Fruit fly (Drosophila melanogaster) whole organism, embryonic: ENCODE results near the gene Strip.

Experiments used
- Abd-B ChIP-seq: fragments of 200-800 bp; sonication (Bioruptor generic); optimal IDR thresholded peaks from 2 replicates; lab custom pipeline; 2018; ENCODE audit warnings: missing biosample characterization, mild to moderate bottlenecking, missing genetic modification characterization, moderate library complexity
- CG10209 ChIP-seq: fragments of 200-800 bp; sonication (Bioruptor generic); optimal IDR thresholded peaks from 3 replicates; lab custom pipeline; 2017; ENCODE audit warnings: missing biosample characterization, mild to moderate bottlenecking, missing genetic modification characterization, missing genetic modification reagents
- CG10431 ChIP-seq: fragments of 200-800 bp; sonication (Bioruptor generic); optimal IDR thresholded peaks from 3 replicates; lab custom pipeline; 2018; ENCODE audit warnings: missing biosample characterization, mild to moderate bottlenecking, missing genetic modification characterization
- CG11695 ChIP-seq: fragments of 200-800 bp; sonication (Bioruptor generic); IDR thresholded peaks from 3 replicates; pipeline ENCODE4 v1.3.6; 2022; ENCODE audit warnings: missing biosample characterization, missing genetic modification characterization
- CG12071 ChIP-seq: fragments of 200-800 bp; sonication (Bioruptor generic); optimal IDR thresholded peaks from 3 replicates; lab custom pipeline; 2018; ENCODE audit warnings: missing biosample characterization, mild to moderate bottlenecking, missing genetic modification characterization
- CG13123 ChIP-seq: fragments of 200-800 bp; sonication (Bioruptor generic); optimal IDR thresholded peaks from 2 replicates; lab custom pipeline; 2016; ENCODE audit warnings: missing biosample characterization, missing genetic modification characterization
- CG16779 ChIP-seq: fragments of 200-800 bp; sonication (Bioruptor generic); IDR thresholded peaks from 2 replicates; pipeline ENCODE4 v1.3.6; 2022; ENCODE audit warnings: missing biosample characterization, missing genetic modification characterization
- CG17361 ChIP-seq: fragments of 200-800 bp; sonication (Bioruptor generic); IDR thresholded peaks from 3 replicates; pipeline ENCODE4 v1.3.6; 2022; ENCODE audit warnings: missing biosample characterization, missing genetic modification characterization
- CG3407 ChIP-seq: fragments of 200-800 bp; sonication (Bioruptor generic); optimal IDR thresholded peaks from 2 replicates; lab custom pipeline; 2018; ENCODE audit warnings: missing biosample characterization, mild to moderate bottlenecking, missing genetic modification characterization
- CG34422 ChIP-seq: fragments of 200-800 bp; sonication (Bioruptor generic); IDR thresholded peaks from 3 replicates; pipeline ENCODE4 v1.3.6; 2022; ENCODE audit warnings: missing biosample characterization, missing genetic modification characterization
- CG3847 ChIP-seq: fragments of 200-800 bp; sonication (Bioruptor generic); IDR thresholded peaks from 2 replicates; pipeline ENCODE4 v1.3.6; 2022; ENCODE audit warnings: missing biosample characterization, missing genetic modification characterization
- CG42726 ChIP-seq: fragments of 200-800 bp; sonication (Bioruptor generic); IDR thresholded peaks from 2 replicates; pipeline ENCODE4 v1.3.6; 2022; ENCODE audit warnings: missing biosample characterization, missing genetic modification characterization; ENCODE audit not compliant: partially characterized antibody
- CG4282 ChIP-seq: fragments of 200-800 bp; sonication (Bioruptor generic); optimal IDR thresholded peaks from 2 replicates; lab custom pipeline; 2016; ENCODE audit warnings: missing biosample characterization, missing genetic modification characterization
- CG4730 ChIP-seq: fragments of 200-800 bp; sonication (Bioruptor generic); IDR thresholded peaks from 2 replicates; pipeline ENCODE4 v1.3.6; 2022; ENCODE audit warnings: missing biosample characterization, missing genetic modification characterization
- CG5245 ChIP-seq: fragments of 200-800 bp; sonication (Bioruptor generic); optimal IDR thresholded peaks from 3 replicates; lab custom pipeline; 2016; ENCODE audit warnings: missing biosample characterization, missing genetic modification characterization
- CG6683 ChIP-seq: fragments of 200-800 bp; sonication (Bioruptor generic); optimal IDR thresholded peaks from 2 replicates; lab custom pipeline; 2017; ENCODE audit warnings: missing biosample characterization, mild to moderate bottlenecking, missing genetic modification characterization, missing genetic modification reagents
- CG6689 ChIP-seq: fragments of 200-800 bp; sonication (Bioruptor generic); IDR thresholded peaks from 2 replicates; pipeline ENCODE4 v1.3.6; 2022; ENCODE audit warnings: missing biosample characterization, missing genetic modification characterization
- CG6791 ChIP-seq: fragments of 200-800 bp; sonication (Bioruptor generic); IDR thresholded peaks from 3 replicates; pipeline ENCODE4 v1.3.6; 2022; ENCODE audit warnings: missing biosample characterization, missing genetic modification characterization; ENCODE audit not compliant: partially characterized antibody
- CG8478 ChIP-seq: fragments of >200 bp; optimal IDR thresholded peaks from 2 replicates; lab custom pipeline; 2018
- CG9215 ChIP-seq: fragments of 200-800 bp; sonication (Bioruptor generic); IDR thresholded peaks from 2 replicates; pipeline ENCODE4 v1.3.6; 2022; ENCODE audit warnings: missing biosample characterization, missing genetic modification characterization
- Camta ChIP-seq: fragments of 200-800 bp; sonication (Bioruptor generic); optimal IDR thresholded peaks from 2 replicates; lab custom pipeline; 2016; ENCODE audit warnings: missing biosample characterization, missing genetic modification characterization
- Chrac-16 ChIP-seq: fragments of 200-800 bp; sonication (Bioruptor generic); optimal IDR thresholded peaks from 3 replicates; lab custom pipeline; 2016; ENCODE audit warnings: missing biosample characterization, missing genetic modification characterization
- CkIIα-i1 ChIP-seq: fragments of 200-800 bp; sonication (Bioruptor generic); IDR thresholded peaks from 2 replicates; pipeline ENCODE4 v1.3.6; 2022; ENCODE audit warnings: missing biosample characterization, missing genetic modification characterization
- Ets65A ChIP-seq: fragments of 200-800 bp; sonication (Bioruptor generic); peaks from one replicate; lab custom pipeline; 2016; ENCODE audit warnings: missing biosample characterization, missing genetic modification characterization
- Med ChIP-seq: fragments of 200-800 bp; sonication (Bioruptor generic); peaks from one replicate; lab custom pipeline; 2016; ENCODE audit warnings: missing biosample characterization, missing genetic modification characterization, mild to moderate bottlenecking, inconsistent platforms, moderate library complexity
- Nf-YB ChIP-seq: fragments of 200-800 bp; sonication (Bioruptor generic); optimal IDR thresholded peaks from 3 replicates; lab custom pipeline; 2019; ENCODE audit warnings: missing biosample characterization, mild to moderate bottlenecking, missing genetic modification characterization, moderate library complexity
- Vsx1 ChIP-seq: fragments of 200-800 bp; sonication (Bioruptor generic); optimal IDR thresholded peaks from 2 replicates; lab custom pipeline; 2017; ENCODE audit warnings: missing biosample characterization, mild to moderate bottlenecking, missing genetic modification characterization, missing genetic modification reagents
- ash1 ChIP-seq: fragments of 200-800 bp; sonication (Bioruptor generic); optimal IDR thresholded peaks from 2 replicates; lab custom pipeline; 2018; ENCODE audit warnings: missing biosample characterization, mild to moderate bottlenecking, missing genetic modification characterization
- cad ChIP-seq: fragments of >200 bp; optimal IDR thresholded peaks from 2 replicates; lab custom pipeline; 2017; ENCODE audit warnings: missing biosample characterization, missing genetic modification characterization
- cg ChIP-seq: fragments of 200-800 bp; sonication (Bioruptor generic); optimal IDR thresholded peaks from 3 replicates; lab custom pipeline; 2019; ENCODE audit warnings: missing biosample characterization, mild to moderate bottlenecking, missing genetic modification characterization, moderate library complexity
- chinmo ChIP-seq: fragments of 200-800 bp; sonication (Bioruptor generic); IDR thresholded peaks from 4 replicates; pipeline ENCODE4 v1.3.6; 2022; ENCODE audit warnings: missing biosample characterization, missing genetic modification characterization; ENCODE audit not compliant: partially characterized antibody
- chm ChIP-seq: fragments of 200-800 bp; sonication (Bioruptor generic); IDR thresholded peaks from 2 replicates; pipeline ENCODE4 v1.3.6; 2022; ENCODE audit warnings: missing biosample characterization, missing genetic modification characterization
- dysf ChIP-seq: fragments of 200-800 bp; sonication (Bioruptor generic); IDR thresholded peaks from 3 replicates; pipeline ENCODE4 v1.3.6; 2022; ENCODE audit warnings: missing biosample characterization, missing genetic modification characterization
- gfzf ChIP-seq: fragments of 200-800 bp; sonication (Bioruptor generic); optimal IDR thresholded peaks from 2 replicates; lab custom pipeline; 2016; ENCODE audit warnings: missing biosample characterization, mild to moderate bottlenecking, missing genetic modification characterization, moderate library complexity
- grn ChIP-seq: fragments of 200-800 bp; sonication (Bioruptor generic); optimal IDR thresholded peaks from 3 replicates; lab custom pipeline; 2017; ENCODE audit warnings: missing biosample characterization, missing genetic modification characterization
- gro ChIP-seq: fragments of 200-800 bp; sonication (Bioruptor generic); optimal IDR thresholded peaks from 2 replicates; lab custom pipeline; 2016; ENCODE audit warnings: missing biosample characterization, missing genetic modification characterization
- kni ChIP-seq: fragments of 200-800 bp; sonication (Bioruptor generic); optimal IDR thresholded peaks from 3 replicates; lab custom pipeline; 2017; ENCODE audit warnings: mild to moderate bottlenecking, missing biosample characterization, missing genetic modification reagents, missing genetic modification characterization
- knrl ChIP-seq: fragments of 200-800 bp; sonication (Bioruptor generic); IDR thresholded peaks from 3 replicates; pipeline ENCODE4 v1.3.6; 2022; ENCODE audit warnings: missing biosample characterization, missing genetic modification characterization; ENCODE audit not compliant: partially characterized antibody
- nerfin-1 ChIP-seq: fragments of 200-800 bp; sonication (Bioruptor generic); optimal IDR thresholded peaks from 3 replicates; lab custom pipeline; 2019; ENCODE audit warnings: missing biosample characterization, mild to moderate bottlenecking, missing genetic modification characterization, moderate library complexity
- psq ChIP-seq: fragments of 200-800 bp; sonication (Bioruptor generic); optimal IDR thresholded peaks from 2 replicates; lab custom pipeline; 2017; ENCODE audit warnings: missing biosample characterization, missing genetic modification characterization
- row ChIP-seq: fragments of 200-800 bp; sonication (Bioruptor generic); IDR thresholded peaks from 3 replicates; pipeline ENCODE4 v1.3.6; 2022; ENCODE audit warnings: missing biosample characterization, missing genetic modification characterization
- so ChIP-seq: fragments of 200-800 bp; sonication (Bioruptor generic); IDR thresholded peaks from 3 replicates; pipeline ENCODE4 v1.3.6; 2022; ENCODE audit warnings: missing biosample characterization, missing genetic modification characterization
- trh ChIP-seq: fragments of 200-800 bp; sonication (Bioruptor generic); optimal IDR thresholded peaks from 2 replicates; lab custom pipeline; 2016; ENCODE audit warnings: missing biosample characterization, missing genetic modification characterization
- wek ChIP-seq: fragments of 200-800 bp; sonication (Bioruptor generic); optimal IDR thresholded peaks from 3 replicates; lab custom pipeline; 2018; ENCODE audit warnings: missing biosample characterization, mild to moderate bottlenecking, missing genetic modification characterization, moderate library complexity
- zf30C ChIP-seq: fragments of 200-800 bp; sonication (Bioruptor generic); optimal IDR thresholded peaks from 3 replicates; lab custom pipeline; 2018; ENCODE audit warnings: missing biosample characterization, mild to moderate bottlenecking, missing genetic modification characterization

Strip gene

dm6 chr3L:3338028-3338855 lies 9.6 kb upstream of the Strip start (continued):
- TF ChIP-seq CG10431 (GFP tag; lab: Kevin White, UChicago) = no peak
- TF ChIP-seq CG12071 (GFP tag; lab: Kevin White, UChicago) = no peak
- TF ChIP-seq CG3407 (GFP tag; lab: Kevin White, UChicago) = no peak

dm6 chr3L:3337345-3337928 lies 8.8 kb upstream of the Strip start:
- no peak for TF ChIP-seq chinmo (GFP tag; lab: Robert Waterston, UW)
- TF ChIP-seq trh (GFP tag; lab: Kevin White, UChicago) = no peak
- TF ChIP-seq row (GFP tag; lab: Robert Waterston, UW) = no peak
- no peak for TF ChIP-seq CG13123
- no peak for TF ChIP-seq CG3407 (GFP tag; lab: Kevin White, UChicago)
- peak; percentile 4 for TF ChIP-seq cad (GFP tag; lab: Kevin White, UChicago)
- peak; percentile 54 for TF ChIP-seq cg (GFP tag; lab: Kevin White, UChicago)
- TF ChIP-seq zf30C = no peak
- peak; percentile 9 for TF ChIP-seq Med (GFP tag; lab: Kevin White, UChicago)
- TF ChIP-seq chm (GFP tag; lab: Robert Waterston, UW) = 0 out of 2 replicates have a peak, but pooled peaks have one; percentile 50
- no peak for TF ChIP-seq CG8478 (lab: Kevin White, UChicago)
- TF ChIP-seq Abd-B (GFP tag; lab: Kevin White, UChicago) = no peak
- TF ChIP-seq kni = no peak
- peak; percentile 88 for TF ChIP-seq psq (GFP tag; lab: Kevin White, UChicago)
- TF ChIP-seq Camta (GFP tag; lab: Kevin White, UChicago) = no peak
- no peak for TF ChIP-seq CG3847 (GFP tag; lab: Robert Waterston, UW)
- TF ChIP-seq Ets65A (GFP tag; lab: Kevin White, UChicago) = peak; percentile 69
- TF ChIP-seq CG17361 (GFP tag; lab: Robert Waterston, UW) = no peak
- no peak for TF ChIP-seq ash1 (GFP tag; lab: Kevin White, UChicago)
- TF ChIP-seq CG34422 = no peak

- TF ChIP-seq CG11695 (0 out of 3 replicates have a peak, but pooled peaks have one; percentile 42), Chrac-16 (GFP tag; lab: Kevin White, UChicago) (no peak), wek (GFP tag; lab: Kevin White, UChicago) (peak; percentile 30), CG9215 (GFP tag; lab: Robert Waterston, UW) (no peak), CG10209 (no peak), CG6689 (no peak), CG6683 (GFP tag; lab: Kevin White, UChicago) (no peak), CG4282 (GFP tag; lab: Kevin White, UChicago) (no peak), CkIIα-i1 (GFP tag; lab: Robert Waterston, UW) (no peak), CG6791 (GFP tag; lab: Robert Waterston, UW) (peak; percentile 62), nerfin-1 (tag; lab: Kevin White, UChicago) (peak; percentile 53), CG4730 (GFP tag; lab: Robert Waterston, UW) (no peak), gfzf (GFP tag; lab: Kevin White, UChicago) (peak; percentile 88), dysf (GFP tag; lab: Robert Waterston, UW) (no peak), CG5245 (GFP tag; lab: Kevin White, UChicago) (no peak), gro (GFP tag; lab: Kevin White, UChicago) (peak; percentile 38), Vsx1 (GFP tag; lab: Kevin White, UChicago) (peak; percentile 3), so (GFP tag; lab: Robert Waterston, UW) (peak; percentile 15; the same call in 1 of the 3 replicates), grn (peak; percentile 16), CG42726 (GFP tag; lab: Robert Waterston, UW) (peak; percentile 67; the same call in 1 of the 2 replicates), CG16779 (GFP tag; lab: Robert Waterston, UW) (no peak), knrl (no peak; the same call in 1 of the 3 replicates), Nf-YB (GFP tag; lab: Kevin White, UChicago) (no peak)
Observed at dm6 chr3L:3336368-3337164, 7.9 kb upstream of the Strip start, which contains the start of the genes Drsl6 and kst. Gene Drsl6, minus strand, starts transcription at chr3L:3336418. Gene kst, plus strand, starts transcription at chr3L:3336860.
